Fruit fly (Drosophila melanogaster) whole organism, embryonic: Measurements from ENCODE around the gene CG8236.
A peak's percentile ranks its signal among the peaks of the same experiment; 100 is the strongest.

Source experiments
- CG10431 ChIP-seq: fragments of 200-800 bp; sonication (Bioruptor generic); optimal IDR thresholded peaks from 3 replicates; lab custom pipeline; 2018; ENCODE audit warnings: missing biosample characterization, mild to moderate bottlenecking, missing genetic modification characterization
- CG11398 ChIP-seq: fragments of 200-800 bp; sonication (Bioruptor generic); optimal IDR thresholded peaks from 2 replicates; lab custom pipeline; 2016; ENCODE audit warnings: missing biosample characterization, missing genetic modification characterization
- CG12769 ChIP-seq: fragments of 200-800 bp; sonication (Bioruptor generic); optimal IDR thresholded peaks from 2 replicates; lab custom pipeline; 2019; ENCODE audit warnings: missing biosample characterization, mild to moderate bottlenecking, missing genetic modification characterization, moderate library complexity
- CG14441 ChIP-seq: fragments of 200-800 bp; sonication (Bioruptor generic); IDR thresholded peaks from 2 replicates; pipeline ENCODE4 v1.3.6; 2022; ENCODE audit warnings: missing biosample characterization, missing genetic modification characterization
- CG15073 ChIP-seq: fragments of 200-800 bp; sonication (Bioruptor generic); optimal IDR thresholded peaks from 2 replicates; lab custom pipeline; 2016; ENCODE audit warnings: missing biosample characterization, missing genetic modification characterization
- CG15269 ChIP-seq: fragments of 200-800 bp; sonication (Bioruptor generic); optimal IDR thresholded peaks from 2 replicates; lab custom pipeline; 2018; ENCODE audit warnings: missing biosample characterization, mild to moderate bottlenecking, missing genetic modification characterization, moderate library complexity
- CG15601 ChIP-seq: fragments of 200-800 bp; sonication (Bioruptor generic); optimal IDR thresholded peaks from 3 replicates; lab custom pipeline; 2019; ENCODE audit warnings: missing biosample characterization, mild to moderate bottlenecking, missing genetic modification characterization, moderate library complexity
- CG1602 ChIP-seq: fragments of 200-800 bp; sonication (Bioruptor generic); optimal IDR thresholded peaks from 3 replicates; lab custom pipeline; 2016; ENCODE audit warnings: missing biosample characterization, missing genetic modification characterization
- CG16813 ChIP-seq: fragments of 200-800 bp; sonication (Bioruptor generic); IDR thresholded peaks from 3 replicates; pipeline ENCODE4 v1.3.6; 2022; ENCODE audit warnings: missing biosample characterization, missing genetic modification characterization; ENCODE audit not compliant: partially characterized antibody
- CG17385 ChIP-seq: fragments of 200-800 bp; sonication (Bioruptor generic); optimal IDR thresholded peaks from 3 replicates; lab custom pipeline; 2018; ENCODE audit warnings: missing biosample characterization, mild to moderate bottlenecking, missing genetic modification characterization
- CG31388 ChIP-seq: fragments of 200-800 bp; sonication (Bioruptor generic); optimal IDR thresholded peaks from 2 replicates; lab custom pipeline; 2016; ENCODE audit warnings: missing biosample characterization, missing genetic modification characterization
- CG3163 ChIP-seq: fragments of 200-800 bp; sonication (Bioruptor generic); optimal IDR thresholded peaks from 3 replicates; lab custom pipeline; 2016; ENCODE audit warnings: missing biosample characterization, missing genetic modification characterization
- CG32772 ChIP-seq: fragments of 200-800 bp; sonication (Bioruptor generic); IDR thresholded peaks from 2 replicates; pipeline ENCODE4 v1.3.6; 2022; ENCODE audit warnings: missing biosample characterization, missing genetic modification characterization
- CG33557 ChIP-seq: fragments of 200-800 bp; sonication (Bioruptor generic); optimal IDR thresholded peaks from 2 replicates; lab custom pipeline; 2019; ENCODE audit warnings: missing biosample characterization, mild to moderate bottlenecking, missing genetic modification characterization, moderate library complexity
- CG4617 ChIP-seq: fragments of 200-800 bp; sonication (Bioruptor generic); optimal IDR thresholded peaks from 3 replicates; lab custom pipeline; 2016; ENCODE audit warnings: missing biosample characterization, missing genetic modification characterization, borderline replicate concordance
- CG5180 ChIP-seq: fragments of 200-800 bp; sonication (Bioruptor generic); optimal IDR thresholded peaks from 3 replicates; lab custom pipeline; 2017; ENCODE audit warnings: missing biosample characterization, missing genetic modification characterization, mild to moderate bottlenecking, moderate library complexity, missing genetic modification reagents
- CG6254 ChIP-seq: fragments of 200-800 bp; sonication (Bioruptor generic); optimal IDR thresholded peaks from 3 replicates; lab custom pipeline; 2017; ENCODE audit warnings: mild to moderate bottlenecking, missing biosample characterization, missing genetic modification reagents, missing genetic modification characterization
- CG7987 ChIP-seq: fragments of 200-800 bp; sonication (Bioruptor generic); optimal IDR thresholded peaks from 2 replicates; lab custom pipeline; 2018; ENCODE audit warnings: missing biosample characterization, mild to moderate bottlenecking, missing genetic modification characterization, moderate library complexity
- CG8290 ChIP-seq, 3 experiments: fragments of 200-800 bp; sonication (Bioruptor generic); optimal IDR thresholded peaks; 2 replicates each; lab custom pipeline; 2016 to 2019; ENCODE audit warnings: missing biosample characterization in 3 of 3, missing genetic modification characterization in 3 of 3, mild to moderate bottlenecking in 2 of 3, moderate library complexity in 1 of 3
- Fer1 ChIP-seq: fragments of 200-800 bp; sonication (Bioruptor generic); optimal IDR thresholded peaks from 2 replicates; lab custom pipeline; 2017; ENCODE audit warnings: missing biosample characterization, mild to moderate bottlenecking, missing genetic modification characterization
- Hmr ChIP-seq: fragments of 200-800 bp; sonication (Bioruptor generic); optimal IDR thresholded peaks from 3 replicates; lab custom pipeline; 2017; ENCODE audit warnings: mild to moderate bottlenecking, missing biosample characterization, missing genetic modification reagents, missing genetic modification characterization
- Jarid2 ChIP-seq: fragments of 200-800 bp; sonication (Bioruptor generic); optimal IDR thresholded peaks from 3 replicates; lab custom pipeline; 2017; ENCODE audit warnings: mild to moderate bottlenecking, missing biosample characterization, missing genetic modification reagents, missing genetic modification characterization
- PHDP ChIP-seq: fragments of 200-800 bp; sonication (Bioruptor generic); optimal IDR thresholded peaks from 3 replicates; lab custom pipeline; 2018; ENCODE audit warnings: missing biosample characterization, mild to moderate bottlenecking, missing genetic modification characterization, moderate library complexity
- Usf ChIP-seq: fragments of 200-800 bp; sonication (Bioruptor generic); optimal IDR thresholded peaks from 2 replicates; lab custom pipeline; 2017; ENCODE audit warnings: missing genotype, missing biosample characterization, missing genetic modification characterization
- abd-A ChIP-seq: fragments of 200-800 bp; sonication (Bioruptor generic); optimal IDR thresholded peaks from 3 replicates; lab custom pipeline; 2019; ENCODE audit warnings: missing biosample characterization, mild to moderate bottlenecking, missing genetic modification characterization, moderate library complexity
- aop ChIP-seq: fragments of 200-800 bp; sonication (Bioruptor generic); IDR thresholded peaks from 2 replicates; pipeline ENCODE4 v1.3.6; 2022; ENCODE audit warnings: missing biosample characterization, missing genetic modification characterization
- ato ChIP-seq: fragments of 200-800 bp; sonication (Bioruptor generic); IDR thresholded peaks from 2 replicates; pipeline ENCODE4 v1.3.6; 2022; ENCODE audit warnings: missing biosample characterization, missing genetic modification characterization; ENCODE audit not compliant: partially characterized antibody
- bowl ChIP-seq: fragments of 200-800 bp; sonication (Bioruptor generic); IDR thresholded peaks from 2 replicates; pipeline ENCODE4 v1.3.6; 2022; ENCODE audit warnings: missing biosample characterization, missing genetic modification characterization
- ci ChIP-seq: fragments of 200-800 bp; sonication (Bioruptor generic); IDR thresholded peaks from 3 replicates; pipeline ENCODE4 v1.3.6; 2022; ENCODE audit warnings: missing biosample characterization, missing genetic modification characterization
- crp ChIP-seq, 2 experiments: fragments of 200-800 bp; sonication (Bioruptor generic); optimal IDR thresholded peaks; 2 replicates in 1 of 2; 3 replicates in 1 of 2; lab custom pipeline; 2017; ENCODE audit warnings: missing biosample characterization in 2 of 2, missing genetic modification characterization in 2 of 2, mild to moderate bottlenecking in 1 of 2, moderate library complexity in 1 of 2
- dysf ChIP-seq: fragments of 200-800 bp; sonication (Bioruptor generic); IDR thresholded peaks from 3 replicates; pipeline ENCODE4 v1.3.6; 2022; ENCODE audit warnings: missing biosample characterization, missing genetic modification characterization
- ems ChIP-seq: fragments of 200-800 bp; sonication (Bioruptor generic); optimal IDR thresholded peaks from 3 replicates; lab custom pipeline; 2016; ENCODE audit warnings: missing biosample characterization, missing genetic modification characterization
- esg ChIP-seq: fragments of 200-800 bp; sonication (Bioruptor generic); conservative IDR thresholded peaks from 2 replicates; pipeline ENCODE4 v1.3.6; 2022; ENCODE audit warnings: missing biosample characterization, missing genetic modification characterization
- fd96Cb ChIP-seq: fragments of 200-800 bp; sonication (Bioruptor generic); optimal IDR thresholded peaks from 2 replicates; lab custom pipeline; 2018; ENCODE audit warnings: missing biosample characterization, mild to moderate bottlenecking, missing genetic modification characterization, moderate library complexity
- knrl ChIP-seq: fragments of 200-800 bp; sonication (Bioruptor generic); IDR thresholded peaks from 3 replicates; pipeline ENCODE4 v1.3.6; 2022; ENCODE audit warnings: missing biosample characterization, missing genetic modification characterization; ENCODE audit not compliant: partially characterized antibody
- lab ChIP-seq: fragments of 200-800 bp; sonication (Bioruptor generic); optimal IDR thresholded peaks from 3 replicates; lab custom pipeline; 2017; ENCODE audit warnings: missing biosample characterization, missing genetic modification characterization, mild to moderate bottlenecking, moderate library complexity, missing genetic modification reagents
- onecut ChIP-seq: fragments of 200-800 bp; sonication (Bioruptor generic); IDR thresholded peaks from 2 replicates; pipeline ENCODE4 v1.3.6; 2022; ENCODE audit warnings: missing biosample characterization, missing genetic modification characterization
- pan ChIP-seq, 4 experiments: fragments of >200 bp in 3 of 4; fragments of 200-800 bp in 1 of 4; sonication (Bioruptor generic) in 1 of 4; optimal IDR thresholded peaks in 3 of 4; IDR thresholded peaks in 1 of 4; 2 replicates each; pipeline versions ENCODE4 v1.3.6 to Lab custom; 2017 to 2022; ENCODE audit warnings: missing biosample characterization in 2 of 4, missing genetic modification characterization in 2 of 4, mixed read lengths in 1 of 4
- ro ChIP-seq: fragments of 200-800 bp; sonication (Bioruptor generic); IDR thresholded peaks from 2 replicates; pipeline ENCODE4 v1.3.6; 2022; ENCODE audit warnings: missing biosample characterization, missing genetic modification characterization
- sens-2 ChIP-seq: fragments of 200-800 bp; sonication (Bioruptor generic); IDR thresholded peaks from 2 replicates; pipeline ENCODE4 v1.3.6; 2022; ENCODE audit warnings: missing biosample characterization, missing genetic modification characterization
- seq ChIP-seq: fragments of 200-800 bp; sonication (Bioruptor generic); IDR thresholded peaks from 2 replicates; pipeline ENCODE4 v1.3.6; 2022; ENCODE audit warnings: missing biosample characterization, missing genetic modification characterization
- shn ChIP-seq: fragments of 200-800 bp; sonication (Bioruptor generic); optimal IDR thresholded peaks from 3 replicates; lab custom pipeline; 2016; ENCODE audit warnings: missing biosample characterization, missing genetic modification characterization
- sisA ChIP-seq: fragments of 200-800 bp; sonication (Bioruptor generic); IDR thresholded peaks from 2 replicates; pipeline ENCODE4 v1.3.6; 2022; ENCODE audit warnings: missing biosample characterization, missing genetic modification characterization
- sna ChIP-seq: fragments of 200-800 bp; sonication (Bioruptor generic); IDR thresholded peaks from 2 replicates; pipeline ENCODE4 v1.3.6; 2022; ENCODE audit warnings: missing biosample characterization, missing genetic modification characterization; ENCODE audit not compliant: partially characterized antibody
- ssp ChIP-seq: fragments of 200-800 bp; sonication (Bioruptor generic); IDR thresholded peaks from 2 replicates; pipeline ENCODE4 v1.3.6; 2022; ENCODE audit warnings: missing biosample characterization, missing genetic modification characterization
- stc ChIP-seq: fragments of 200-800 bp; sonication (Bioruptor generic); IDR thresholded peaks from 2 replicates; pipeline ENCODE4 v1.3.6; 2022; ENCODE audit warnings: missing biosample characterization, missing genetic modification characterization
- tap ChIP-seq: fragments of 200-800 bp; optimal IDR thresholded peaks from 3 replicates; lab custom pipeline; 2019; ENCODE audit warnings: missing biosample characterization, mild to moderate bottlenecking, missing genetic modification characterization, moderate library complexity
- tgo ChIP-seq: fragments of 200-800 bp; sonication (Bioruptor generic); IDR thresholded peaks from 3 replicates; pipeline ENCODE4 v1.3.6; 2022; ENCODE audit warnings: missing biosample characterization, missing genetic modification characterization

CG8236 gene

dm6 chr3R:8808518-8808921 lies 39.3 kb downstream of the CG8236 start (continued):
- no peak for TF ChIP-seq CG16813 (GFP tag; lab: Robert Waterston, UW)
- no peak for TF ChIP-seq stc
- TF ChIP-seq CG14441: peak; percentile 6; the same call in 1 of the 2 replicates
- peak; percentile 9 for TF ChIP-seq Fer1 (GFP tag; lab: Kevin White, UChicago)
- no peak for TF ChIP-seq ssp
- TF ChIP-seq CG5180 (GFP tag; lab: Kevin White, UChicago): no peak
- peak; percentile 54 for TF ChIP-seq lab (GFP tag; lab: Kevin White, UChicago)
- TF ChIP-seq tap: peak; percentile 41
- peak; percentile 51 for TF ChIP-seq PHDP (tag; lab: Kevin White, UChicago)
- TF ChIP-seq ci (GFP tag; lab: Robert Waterston, UW): 0 out of 3 replicates have a peak, but pooled peaks have one; percentile 17
- TF ChIP-seq CG31388 (GFP tag; lab: Kevin White, UChicago): peak; percentile 57
- peak; percentile 48; the same call in 1 of the 2 replicates for TF ChIP-seq esg (GFP tag; lab: Robert Waterston, UW)
- TF ChIP-seq knrl (GFP tag; lab: Robert Waterston, UW): no peak
- peak; percentile 64 for TF ChIP-seq onecut (GFP tag; lab: Robert Waterston, UW)
- no peak for TF ChIP-seq CG7987
- peak; percentile 41 for TF ChIP-seq CG17385 (GFP tag; lab: Kevin White, UChicago)
- peak; percentile 21 for TF ChIP-seq Hmr (GFP tag; lab: Kevin White, UChicago)
- no peak for TF ChIP-seq bowl (GFP tag; lab: Robert Waterston, UW)
- no peak for TF ChIP-seq shn (GFP tag; lab: Kevin White, UChicago)
- TF ChIP-seq CG3163: no peak
- TF ChIP-seq CG6254 (GFP tag; lab: Kevin White, UChicago): peak; percentile 77
- TF ChIP-seq abd-A: no peak
- no peak for TF ChIP-seq sna (GFP tag; lab: Robert Waterston, UW)
- TF ChIP-seq CG15601 (tag; lab: Kevin White, UChicago): peak; percentile 73
- peak; percentile 6 to 26 for TF ChIP-seq crp (GFP tag; optimal IDR thresholded peaks at IDR 0.05; lab: Kevin White, UChicago)
- TF ChIP-seq tgo (GFP tag; lab: Robert Waterston, UW): peak; percentile 35; the same call in 2 of the 3 replicates
- TF ChIP-seq pan (optimal IDR thresholded peaks at IDR 0.05; lab: Kevin White, UChicago): no peak
- peak in 1 of 2 experiments; percentile 67 for TF ChIP-seq pan (GFP tag; optimal IDR thresholded peaks at IDR 0.05 in 1 of 2, IDR thresholded peaks at IDR 0.05 in 1 of 2)
- TF ChIP-seq CG11398 (GFP tag; lab: Kevin White, UChicago): peak; percentile 17
- TF ChIP-seq ro: no peak
- peak; percentile 32; the same call in 1 of the 2 replicates for TF ChIP-seq sisA (GFP tag; lab: Robert Waterston, UW)
- TF ChIP-seq CG15073 (GFP tag; lab: Kevin White, UChicago): no peak
- TF ChIP-seq ato: no peak
- peak; percentile 34 for TF ChIP-seq CG15269 (tag; lab: Kevin White, UChicago)
- TF ChIP-seq fd96Cb: peak; percentile 76
- peak; percentile 48; the same call in 1 of the 2 replicates for TF ChIP-seq CG32772 (GFP tag; lab: Robert Waterston, UW)
- TF ChIP-seq dysf (GFP tag; lab: Robert Waterston, UW): 0 out of 3 replicates have a peak, but pooled peaks have one; percentile 27
- no peak for TF ChIP-seq CG12769 (tag; lab: Kevin White, UChicago)
- 0 out of 2 replicates have a peak, but pooled peaks have one; percentile 51 for TF ChIP-seq sens-2 (GFP tag; lab: Robert Waterston, UW)
- TF ChIP-seq Jarid2 (GFP tag; lab: Kevin White, UChicago): no peak
- TF ChIP-seq CG10431 (GFP tag; lab: Kevin White, UChicago): peak; percentile 29
- no peak for TF ChIP-seq aop (GFP tag; lab: Robert Waterston, UW)
- peak; percentile 87 for TF ChIP-seq CG1602
- peak; percentile 96 for TF ChIP-seq CG33557 (GFP tag; lab: Kevin White, UChicago)
- TF ChIP-seq Usf (GFP tag; lab: Kevin White, UChicago): peak; percentile 77
- no peak for TF ChIP-seq ems (GFP tag; lab: Kevin White, UChicago)
- TF ChIP-seq CG4617 (GFP tag; lab: Kevin White, UChicago): peak; percentile 17
- peak; percentile 52 for TF ChIP-seq CG8290 (GFP tag; optimal IDR thresholded peaks at IDR 0.05; lab: Kevin White, UChicago)
- TF ChIP-seq CG8290 (tag; optimal IDR thresholded peaks at IDR 0.05; lab: Kevin White, UChicago): peak in 1 of 2 experiments; percentile 60
- no peak for TF ChIP-seq seq (GFP tag; lab: Robert Waterston, UW)
